Worm (Caenorhabditis elegans) whole organism, young adult: ENCODE results near the gene C28H8.5.

Experiments
- B0261.1 ChIP-seq: sonication (generic microtip); optimal IDR thresholded peaks from 2 replicates; lab custom pipeline; 2016; ENCODE audit warnings: mild to moderate bottlenecking, missing genetic modification characterization, moderate library complexity, missing compliant biosample characterization
- C06A6.2 ChIP-seq: fragments of 200-800 bp; sonication (Bioruptor generic); conservative IDR thresholded peaks from 2 replicates; pipeline ENCODE4 v1.3.6; 2022; ENCODE audit warnings: missing genetic modification characterization, missing compliant biosample characterization
- F23B12.7 ChIP-seq: sonication (generic microtip); optimal IDR thresholded peaks from 2 replicates; lab custom pipeline; 2017; ENCODE audit warnings: missing genetic modification characterization, mild to moderate bottlenecking, missing compliant biosample characterization, antibody characterized with exemption, moderate library complexity; ENCODE audit not compliant: insufficient read depth
- F55B11.4 ChIP-seq: sonication (generic microtip); optimal IDR thresholded peaks from 2 replicates; lab custom pipeline; 2016; ENCODE audit warnings: missing compliant biosample characterization, missing genetic modification characterization, borderline replicate concordance; ENCODE audit not compliant: insufficient read depth
- F57C9.4 ChIP-seq: sonication (generic microtip); optimal IDR thresholded peaks from 2 replicates; lab custom pipeline; 2017; ENCODE audit warnings: mild to moderate bottlenecking, missing genetic modification characterization, missing compliant biosample characterization
- Y53F4B.3 ChIP-seq: fragments of 200-800 bp; sonication (Bioruptor generic); IDR thresholded peaks from 2 replicates; pipeline ENCODE4 v1.3.6; 2022; ENCODE audit warnings: missing genetic modification reagents, missing genetic modification characterization, missing compliant biosample characterization
- Y95B8A.8 ChIP-seq: fragments of 200-800 bp; sonication (Bioruptor generic); IDR thresholded peaks from 2 replicates; pipeline ENCODE4 v1.3.6; 2022; ENCODE audit warnings: missing genetic modification reagents, missing genetic modification characterization, missing compliant biosample characterization
- ama-1 ChIP-seq, 3 experiments: fragments of 150-350 bp in 1 of 3; sonication (generic microtip) in 2 of 3; optimal IDR thresholded peaks; 2 replicates each; lab custom pipeline; 2014 to 2018; ENCODE audit warnings: missing biosample characterization in 2 of 3, missing genetic modification characterization in 2 of 3, missing genetic modification reagents in 2 of 3
- aptf-3 ChIP-seq: fragments of 200-800 bp; sonication (Bioruptor generic); IDR thresholded peaks from 2 replicates; pipeline ENCODE4 v1.3.6; 2022; ENCODE audit warnings: missing genetic modification characterization, missing compliant biosample characterization
- athp-1 ChIP-seq: sonication (generic microtip); optimal IDR thresholded peaks from 2 replicates; lab custom pipeline; 2017; ENCODE audit warnings: mild to moderate bottlenecking, missing genetic modification characterization, missing compliant biosample characterization
- attf-3 ChIP-seq: fragments of 200-800 bp; sonication (Bioruptor generic); conservative IDR thresholded peaks from 2 replicates; pipeline ENCODE4 v1.3.6; 2022; ENCODE audit warnings: missing genetic modification reagents, missing genetic modification characterization, missing compliant biosample characterization
- attf-5 ChIP-seq: fragments of 200-800 bp; sonication (Bioruptor generic); optimal IDR thresholded peaks from 2 replicates; lab custom pipeline; 2018; ENCODE audit warnings: mild to moderate bottlenecking, missing genetic modification characterization, missing compliant biosample characterization
- bed-2 ChIP-seq: fragments of 200-800 bp; sonication (Bioruptor generic); IDR thresholded peaks from 2 replicates; pipeline ENCODE4 v1.3.6; 2022; ENCODE audit warnings: missing genetic modification reagents, missing genetic modification characterization, missing compliant biosample characterization
- cebp-1 ChIP-seq, 2 experiments: fragments of 200-800 bp in 1 of 2; sonication (Bioruptor generic) in 1 of 2; sonication (generic microtip) in 1 of 2; IDR thresholded peaks in 1 of 2; optimal IDR thresholded peaks in 1 of 2; 2 replicates each; pipeline versions ENCODE4 v1.3.6 to Lab custom; 2017 to 2022; ENCODE audit warnings: missing compliant biosample characterization in 2 of 2, missing genetic modification characterization in 2 of 2, mild to moderate bottlenecking in 1 of 2, missing genetic modification reagents in 1 of 2, moderate library complexity in 1 of 2
- dox-1 ChIP-seq: fragments of 200-800 bp; sonication (Bioruptor generic); IDR thresholded peaks from 2 replicates; pipeline ENCODE4 v1.3.6; 2022; ENCODE audit warnings: missing genetic modification reagents, missing genetic modification characterization, missing compliant biosample characterization
- dpff-1 ChIP-seq: sonication (generic microtip); optimal IDR thresholded peaks from 2 replicates; lab custom pipeline; 2017; ENCODE audit warnings: mild to moderate bottlenecking, missing genetic modification characterization, missing compliant biosample characterization
- egl-18 ChIP-seq: fragments of 200-800 bp; sonication (Bioruptor generic); IDR thresholded peaks from 2 replicates; pipeline ENCODE4 v1.3.6; 2022; ENCODE audit warnings: missing genetic modification reagents, missing genetic modification characterization, missing compliant biosample characterization
- fkh-3 ChIP-seq: sonication (generic microtip); optimal IDR thresholded peaks from 2 replicates; lab custom pipeline; 2016; ENCODE audit warnings: mild to moderate bottlenecking, missing genetic modification characterization, missing compliant biosample characterization
- him-1 ChIP-seq: sonication (generic microtip); optimal IDR thresholded peaks from 2 replicates; lab custom pipeline; 2016; ENCODE audit warnings: missing genotype, missing genetic modification reagents, missing genetic modification characterization, missing compliant biosample characterization
- let-526 ChIP-seq: fragments of 200-800 bp; sonication (Bioruptor generic); IDR thresholded peaks from 2 replicates; pipeline ENCODE4 v1.3.6; 2022; ENCODE audit warnings: missing genetic modification reagents, missing genetic modification characterization, missing compliant biosample characterization
- let-607 ChIP-seq, 2 experiments: fragments of 200-800 bp in 1 of 2; sonication (Bioruptor generic) in 1 of 2; sonication (generic microtip) in 1 of 2; optimal IDR thresholded peaks; 2 replicates each; lab custom pipeline; 2016 to 2018; ENCODE audit warnings: mild to moderate bottlenecking in 2 of 2, missing compliant biosample characterization in 2 of 2, missing genetic modification characterization in 2 of 2, moderate library complexity in 2 of 2, missing genotype in 1 of 2
- lsl-1 ChIP-seq: fragments of 200-800 bp; sonication (Bioruptor generic); optimal IDR thresholded peaks from 2 replicates; lab custom pipeline; 2018; ENCODE audit warnings: mild to moderate bottlenecking, missing genetic modification characterization, moderate library complexity, missing compliant biosample characterization
- madf-10 ChIP-seq: sonication (generic microtip); optimal IDR thresholded peaks from 2 replicates; lab custom pipeline; 2016; ENCODE audit warnings: mild to moderate bottlenecking, missing genetic modification characterization, missing compliant biosample characterization
- nfya-1 ChIP-seq: sonication (generic microtip); optimal IDR thresholded peaks from 2 replicates; lab custom pipeline; 2017; ENCODE audit warnings: antibody characterized with exemption, missing compliant biosample characterization, missing genetic modification characterization, borderline replicate concordance; ENCODE audit not compliant: insufficient read depth
- nfyb-1 ChIP-seq: fragments of 200-800 bp; sonication (Bioruptor generic); IDR thresholded peaks from 2 replicates; pipeline ENCODE4 v1.3.6; 2022; ENCODE audit warnings: missing genetic modification reagents, missing genetic modification characterization, missing compliant biosample characterization
- nhr-80 ChIP-seq: sonication (generic microtip); optimal IDR thresholded peaks from 2 replicates; lab custom pipeline; 2016; ENCODE audit warnings: missing genetic modification characterization, missing compliant biosample characterization
- nhr-90 ChIP-seq: sonication (generic microtip); optimal IDR thresholded peaks from 2 replicates; lab custom pipeline; 2016; ENCODE audit warnings: missing genotype, mild to moderate bottlenecking, missing genetic modification characterization, missing compliant biosample characterization
- sdz-38 ChIP-seq: sonication (generic microtip); optimal IDR thresholded peaks from 2 replicates; lab custom pipeline; 2016; ENCODE audit warnings: missing genotype, missing genetic modification characterization, missing compliant biosample characterization
- snpc-3.4 ChIP-seq: sonication (generic microtip); optimal IDR thresholded peaks from 2 replicates; lab custom pipeline; 2017; ENCODE audit warnings: missing genetic modification characterization, mild to moderate bottlenecking, missing compliant biosample characterization, antibody characterized with exemption, moderate library complexity, missing genotype, missing genetic modification reagents
- tbp1 ChIP-seq: fragments of 200-800 bp; sonication (Bioruptor generic); optimal IDR thresholded peaks from 2 replicates; lab custom pipeline; 2018; ENCODE audit warnings: mild to moderate bottlenecking, missing genetic modification characterization, missing compliant biosample characterization
- unc-130 ChIP-seq: sonication (generic microtip); optimal IDR thresholded peaks from 2 replicates; lab custom pipeline; 2016; ENCODE audit warnings: missing genetic modification reagents, missing genetic modification characterization, missing compliant biosample characterization
- ztf-26 ChIP-seq: sonication (generic microtip); optimal IDR thresholded peaks from 2 replicates; lab custom pipeline; 2017; ENCODE audit warnings: missing genetic modification characterization, missing compliant biosample characterization
- ztf-28 ChIP-seq: fragments of 200-800 bp; sonication (Bioruptor generic); IDR thresholded peaks from 2 replicates; pipeline ENCODE4 v1.3.6; 2022; ENCODE audit warnings: missing genetic modification reagents, missing genetic modification characterization, missing compliant biosample characterization

The C28H8.5 gene

DNA sequence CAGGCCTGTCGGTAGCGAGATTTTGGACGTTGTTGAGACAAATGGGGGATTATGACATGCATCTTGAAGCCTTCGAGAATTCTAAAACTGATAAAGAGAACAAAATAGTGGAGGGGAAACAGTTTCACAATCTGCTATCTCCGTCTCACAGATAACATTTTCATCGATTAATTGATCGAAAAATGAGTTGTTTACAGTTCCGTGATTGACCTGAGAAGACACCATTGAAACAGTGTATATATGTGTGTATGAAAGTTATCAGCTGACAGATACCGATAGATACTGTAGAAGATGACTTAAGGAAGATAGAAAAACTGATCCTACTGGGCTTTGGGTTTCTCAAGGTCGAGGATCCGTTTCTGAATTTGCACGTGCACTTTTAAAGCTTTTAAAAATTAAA lies 45.0 kb upstream of the C28H8.5 start:
- TF ChIP-seq attf-5 (GFP tag; lab: Kevin White, UChicago) (peak; percentile 3), fkh-3 (no peak), tbp1 (no peak), nhr-80 (tag; lab: Kevin White, UChicago) (peak; percentile 61), let-526 (GFP tag; lab: Robert Waterston, UW) (no peak), madf-10 (no peak), athp-1 (tag; lab: Kevin White, UChicago) (no peak), egl-18 (no peak), cebp-1 (GFP tag; IDR thresholded peaks at IDR 0.05; lab: Robert Waterston, UW) (no peak; the same call in 1 of the 2 replicates), cebp-1 (tag; optimal IDR thresholded peaks at IDR 0.05; lab: Kevin White, UChicago) (peak; percentile 57), Y95B8A.8 (no peak), ama-1 (optimal IDR thresholded peaks at IDR 0.05; lab: Kevin White, UChicago) (no peak), ama-1 (GFP tag; optimal IDR thresholded peaks at IDR 0.05; lab: Kevin White, UChicago) (no peak), let-607 (tag; optimal IDR thresholded peaks at IDR 0.05; lab: Kevin White, UChicago) (peak in 1 of 2 experiments; percentile 31), nfyb-1 (GFP tag; lab: Robert Waterston, UW) (peak; percentile 32; the same call in 1 of the 2 replicates), dox-1 (GFP tag; lab: Robert Waterston, UW) (peak; percentile 11; the same call in 1 of the 2 replicates)

DNA sequence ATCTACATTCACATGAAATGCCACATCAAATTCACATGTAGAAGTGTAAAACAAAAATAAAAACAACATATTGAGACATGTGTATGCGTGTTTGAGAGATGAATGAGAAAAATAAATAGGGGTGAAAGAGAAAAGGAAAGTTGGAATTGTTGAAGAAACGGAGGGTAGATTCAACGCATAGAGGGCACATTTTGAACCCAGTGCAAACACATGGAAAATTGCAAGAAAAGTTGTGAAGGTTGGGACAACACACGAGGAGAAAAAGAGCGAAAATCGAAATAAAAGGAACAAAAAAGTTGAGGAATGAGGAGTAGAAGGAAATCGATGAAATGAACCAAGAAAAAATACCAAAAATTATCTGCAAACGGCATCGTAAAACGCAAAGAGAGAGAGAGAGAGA lies 44.5 kb upstream of the C28H8.5 start:
- TF ChIP-seq ztf-28 (GFP tag; lab: Robert Waterston, UW) (no peak), Y53F4B.3 (GFP tag; lab: Robert Waterston, UW) (no peak), unc-130 (no peak), B0261.1 (tag; lab: Kevin White, UChicago) (no peak), F23B12.7 (tag; lab: Kevin White, UChicago) (no peak), egl-18 (no peak), nfya-1 (tag; lab: Kevin White, UChicago) (no peak), aptf-3 (no peak), dpff-1 (no peak), snpc-3.4 (tag; lab: Kevin White, UChicago) (no peak), C06A6.2 (GFP tag; lab: Robert Waterston, UW) (no peak), fkh-3 (no peak), sdz-38 (tag; lab: Kevin White, UChicago) (no peak), F57C9.4 (tag; lab: Kevin White, UChicago) (no peak)

DNA sequence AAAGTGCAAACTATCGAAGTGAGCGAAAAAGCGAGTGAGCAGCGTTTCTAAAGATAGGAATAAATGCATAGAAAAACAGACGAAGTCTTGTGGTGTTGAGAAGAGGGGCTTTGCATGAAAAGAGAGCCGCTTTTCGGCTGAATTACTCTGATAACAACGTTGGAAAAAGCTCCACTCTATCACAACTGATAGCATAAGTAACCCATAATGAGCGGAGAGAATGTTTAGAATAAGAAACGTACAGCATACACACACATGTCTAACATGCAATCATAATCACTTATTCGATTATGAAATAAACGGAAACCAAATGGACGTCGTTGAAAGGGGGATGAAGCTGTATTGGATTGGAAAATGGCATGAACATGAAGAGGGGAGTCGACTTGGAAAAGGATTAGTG lies 43.8 kb upstream of the C28H8.5 start:
- no peak for TF ChIP-seq ztf-26
- no peak for TF ChIP-seq attf-3 (GFP tag; lab: Robert Waterston, UW)
- peak; percentile 46 for TF ChIP-seq nhr-80 (tag; lab: Kevin White, UChicago)
- peak; percentile 21; the same call in 1 of the 2 replicates for TF ChIP-seq cebp-1 (GFP tag; IDR thresholded peaks at IDR 0.05; lab: Robert Waterston, UW)
- TF ChIP-seq cebp-1 (tag; optimal IDR thresholded peaks at IDR 0.05; lab: Kevin White, UChicago): peak; percentile 64
- no peak for TF ChIP-seq bed-2 (GFP tag; lab: Robert Waterston, UW)
- TF ChIP-seq nhr-90: no peak
- TF ChIP-seq lsl-1 (GFP tag; lab: Kevin White, UChicago): no peak
- TF ChIP-seq dpff-1: no peak
- 0 out of 2 replicates have a peak, but pooled peaks have one; percentile 9 for TF ChIP-seq dox-1 (GFP tag; lab: Robert Waterston, UW)
- TF ChIP-seq F55B11.4: no peak
- TF ChIP-seq him-1 (tag; lab: Kevin White, UChicago): no peak
